Fruit fly (Drosophila melanogaster) whole organism, embryonic: ENCODE measurements around the gene Acp63F.

Experiments
- C15 ChIP-seq: fragments of 200-800 bp; sonication (Bioruptor generic); IDR thresholded peaks from 3 replicates; pipeline ENCODE4 v1.3.6; 2022; ENCODE audit warnings: missing biosample characterization, missing genetic modification characterization
- CG1024 ChIP-seq: fragments of 200-800 bp; sonication (Bioruptor generic); IDR thresholded peaks from 2 replicates; pipeline ENCODE4 v1.3.6; 2022; ENCODE audit warnings: missing biosample characterization, missing genetic modification characterization
- CG12391 ChIP-seq: fragments of 200-800 bp; sonication (Bioruptor generic); optimal IDR thresholded peaks from 3 replicates; lab custom pipeline; 2018; ENCODE audit warnings: missing biosample characterization, mild to moderate bottlenecking, missing genetic modification characterization, moderate library complexity
- CG12659 ChIP-seq: fragments of 200-800 bp; sonication (Bioruptor generic); optimal IDR thresholded peaks from 3 replicates; lab custom pipeline; 2017; ENCODE audit warnings: mild to moderate bottlenecking, missing biosample characterization, missing genetic modification reagents, missing genetic modification characterization
- CG12744 ChIP-seq: fragments of 200-800 bp; sonication (Bioruptor generic); optimal IDR thresholded peaks from 2 replicates; lab custom pipeline; 2016; ENCODE audit warnings: missing biosample characterization, missing genetic modification characterization
- CG12942 ChIP-seq: fragments of 200-800 bp; sonication (Bioruptor generic); optimal IDR thresholded peaks from 3 replicates; lab custom pipeline; 2016; ENCODE audit warnings: missing biosample characterization, missing genetic modification characterization
- CG13123 ChIP-seq: fragments of 200-800 bp; sonication (Bioruptor generic); optimal IDR thresholded peaks from 2 replicates; lab custom pipeline; 2016; ENCODE audit warnings: missing biosample characterization, missing genetic modification characterization
- CG13287 ChIP-seq: fragments of 200-800 bp; sonication (Bioruptor generic); IDR thresholded peaks from 2 replicates; pipeline ENCODE4 v1.3.6; 2022; ENCODE audit warnings: missing biosample characterization, missing genetic modification characterization; ENCODE audit not compliant: partially characterized antibody
- CG13424 ChIP-seq: fragments of 200-800 bp; sonication (Bioruptor generic); optimal IDR thresholded peaks from 2 replicates; lab custom pipeline; 2019; ENCODE audit warnings: missing biosample characterization, mild to moderate bottlenecking, missing genetic modification characterization, moderate library complexity
- CG14014 ChIP-seq: fragments of 200-800 bp; sonication (Bioruptor generic); IDR thresholded peaks from 2 replicates; pipeline ENCODE4 v1.3.6; 2022; ENCODE audit warnings: missing biosample characterization, missing genetic modification characterization
- CG15269 ChIP-seq: fragments of 200-800 bp; sonication (Bioruptor generic); optimal IDR thresholded peaks from 2 replicates; lab custom pipeline; 2018; ENCODE audit warnings: missing biosample characterization, mild to moderate bottlenecking, missing genetic modification characterization, moderate library complexity
- CG17361 ChIP-seq: fragments of 200-800 bp; sonication (Bioruptor generic); IDR thresholded peaks from 3 replicates; pipeline ENCODE4 v1.3.6; 2022; ENCODE audit warnings: missing biosample characterization, missing genetic modification characterization
- CG17385 ChIP-seq: fragments of 200-800 bp; sonication (Bioruptor generic); optimal IDR thresholded peaks from 3 replicates; lab custom pipeline; 2018; ENCODE audit warnings: missing biosample characterization, mild to moderate bottlenecking, missing genetic modification characterization
- CG17829 ChIP-seq: fragments of 200-800 bp; optimal IDR thresholded peaks from 2 replicates; lab custom pipeline; 2019; ENCODE audit warnings: missing biosample characterization, mild to moderate bottlenecking, missing genetic modification characterization, moderate library complexity
- CG2202 ChIP-seq: fragments of 200-800 bp; sonication (Bioruptor generic); optimal IDR thresholded peaks from 2 replicates; lab custom pipeline; 2018; ENCODE audit warnings: missing biosample characterization, mild to moderate bottlenecking, missing genetic modification characterization
- CG2678 ChIP-seq: fragments of 200-800 bp; sonication (Bioruptor generic); optimal IDR thresholded peaks from 3 replicates; lab custom pipeline; 2019; ENCODE audit warnings: missing biosample characterization, mild to moderate bottlenecking, missing genetic modification characterization, moderate library complexity
- CG2889 ChIP-seq: fragments of 200-800 bp; sonication (Bioruptor generic); IDR thresholded peaks from 3 replicates; pipeline ENCODE4 v1.3.6; 2022; ENCODE audit warnings: missing biosample characterization, missing genetic modification characterization
- CG32532 ChIP-seq: fragments of 200-800 bp; sonication (Bioruptor generic); IDR thresholded peaks from 2 replicates; pipeline ENCODE4 v1.3.6; 2022; ENCODE audit warnings: missing biosample characterization, missing genetic modification characterization
- CG33213 ChIP-seq: fragments of 200-800 bp; sonication (Bioruptor generic); optimal IDR thresholded peaks from 3 replicates; lab custom pipeline; 2016; ENCODE audit warnings: missing biosample characterization, missing genetic modification characterization
- CG4282 ChIP-seq: fragments of 200-800 bp; sonication (Bioruptor generic); optimal IDR thresholded peaks from 2 replicates; lab custom pipeline; 2016; ENCODE audit warnings: missing biosample characterization, missing genetic modification characterization
- CG8290 ChIP-seq, 3 experiments: fragments of 200-800 bp; sonication (Bioruptor generic); optimal IDR thresholded peaks; 2 replicates each; lab custom pipeline; 2016 to 2019; ENCODE audit warnings: missing biosample characterization in 3 of 3, missing genetic modification characterization in 3 of 3, mild to moderate bottlenecking in 2 of 3, moderate library complexity in 1 of 3
- Dad ChIP-seq: fragments of 200-800 bp; sonication (Bioruptor generic); optimal IDR thresholded peaks from 3 replicates; lab custom pipeline; 2016; ENCODE audit warnings: missing biosample characterization, missing genetic modification characterization
- Dref ChIP-seq: fragments of 200-800 bp; sonication (Bioruptor generic); IDR thresholded peaks from 2 replicates; pipeline ENCODE4 v1.3.6; 2022; ENCODE audit warnings: missing biosample characterization, missing genetic modification characterization
- H2.0 ChIP-seq: fragments of 200-800 bp; sonication (Bioruptor generic); IDR thresholded peaks from 2 replicates; pipeline ENCODE4 v1.3.6; 2022; ENCODE audit warnings: missing biosample characterization, missing genetic modification characterization
- Hr39 ChIP-seq: fragments of >200 bp; optimal IDR thresholded peaks from 2 replicates; lab custom pipeline; 2017
- MBD-R2 ChIP-seq: fragments of 200-800 bp; sonication (Bioruptor generic); IDR thresholded peaks from 2 replicates; pipeline ENCODE4 v1.3.6; 2022; ENCODE audit warnings: missing biosample characterization, missing genetic modification characterization
- Optix ChIP-seq: fragments of 200-800 bp; sonication (Bioruptor generic); IDR thresholded peaks from 3 replicates; pipeline ENCODE4 v1.3.6; 2022; ENCODE audit warnings: missing biosample characterization, missing genetic modification characterization
- PHDP ChIP-seq: fragments of 200-800 bp; sonication (Bioruptor generic); optimal IDR thresholded peaks from 3 replicates; lab custom pipeline; 2018; ENCODE audit warnings: missing biosample characterization, mild to moderate bottlenecking, missing genetic modification characterization, moderate library complexity
- Trl ChIP-seq, 3 experiments: fragments of >200 bp in 2 of 3; fragments of 200-800 bp in 1 of 3; sonication (Bioruptor generic) in 1 of 3; optimal IDR thresholded peaks; 2 replicates in 1 of 3; 3 replicates in 2 of 3; lab custom pipeline; 2016 to 2017; ENCODE audit warnings: missing biosample characterization in 1 of 3, missing genetic modification characterization in 1 of 3
- bab2 ChIP-seq: fragments of 200-800 bp; sonication (Bioruptor generic); optimal IDR thresholded peaks from 2 replicates; lab custom pipeline; 2016; ENCODE audit warnings: missing biosample characterization, missing genetic modification characterization
- bcd ChIP-seq: fragments of 200-800 bp; sonication (Bioruptor generic); optimal IDR thresholded peaks from 2 replicates; lab custom pipeline; 2017; ENCODE audit warnings: missing biosample characterization, mild to moderate bottlenecking, missing genetic modification characterization
- br ChIP-seq: fragments of >200 bp; optimal IDR thresholded peaks from 2 replicates; lab custom pipeline; 2017
- chinmo ChIP-seq: fragments of 200-800 bp; sonication (Bioruptor generic); IDR thresholded peaks from 4 replicates; pipeline ENCODE4 v1.3.6; 2022; ENCODE audit warnings: missing biosample characterization, missing genetic modification characterization; ENCODE audit not compliant: partially characterized antibody
- chn ChIP-seq: fragments of 200-800 bp; sonication (Bioruptor generic); optimal IDR thresholded peaks from 2 replicates; lab custom pipeline; 2016; ENCODE audit warnings: missing biosample characterization, missing genetic modification characterization
- dmrt99B ChIP-seq: fragments of 200-800 bp; sonication (Bioruptor generic); optimal IDR thresholded peaks from 2 replicates; lab custom pipeline; 2018; ENCODE audit warnings: missing biosample characterization, mild to moderate bottlenecking, missing genetic modification characterization, moderate library complexity
- dysf ChIP-seq: fragments of 200-800 bp; sonication (Bioruptor generic); IDR thresholded peaks from 3 replicates; pipeline ENCODE4 v1.3.6; 2022; ENCODE audit warnings: missing biosample characterization, missing genetic modification characterization
- fd3F ChIP-seq: fragments of 200-800 bp; sonication (Bioruptor generic); optimal IDR thresholded peaks from 2 replicates; lab custom pipeline; 2018; ENCODE audit warnings: missing biosample characterization, mild to moderate bottlenecking, missing genetic modification characterization, moderate library complexity
- gcm ChIP-seq: fragments of 200-800 bp; sonication (Bioruptor generic); optimal IDR thresholded peaks from 2 replicates; lab custom pipeline; 2019; ENCODE audit warnings: missing biosample characterization, mild to moderate bottlenecking, missing genetic modification characterization, moderate library complexity
- hkb ChIP-seq, 2 experiments: fragments of 200-800 bp in 1 of 2; fragments of >200 bp in 1 of 2; sonication (Bioruptor generic) in 1 of 2; IDR thresholded peaks in 1 of 2; optimal IDR thresholded peaks in 1 of 2; 2 replicates each; pipeline versions ENCODE4 v1.3.6 to Lab custom; 2017 to 2022; ENCODE audit warnings: missing biosample characterization in 1 of 2, missing genetic modification characterization in 1 of 2
- hth ChIP-seq: fragments of >200 bp; optimal IDR thresholded peaks from 2 replicates; lab custom pipeline; 2017; ENCODE audit warnings: inconsistent platforms
- lmd ChIP-seq: fragments of 200-800 bp; sonication (Bioruptor generic); IDR thresholded peaks from 2 replicates; pipeline ENCODE4 v1.3.6; 2022; ENCODE audit warnings: missing biosample characterization, missing genetic modification characterization
- mirr ChIP-seq: fragments of 200-800 bp; sonication (Bioruptor generic); optimal IDR thresholded peaks from 3 replicates; lab custom pipeline; 2018; ENCODE audit warnings: missing biosample characterization, mild to moderate bottlenecking, missing genetic modification characterization
- schlank ChIP-seq: fragments of 200-800 bp; sonication (Bioruptor generic); optimal IDR thresholded peaks from 2 replicates; lab custom pipeline; 2018; ENCODE audit warnings: missing biosample characterization, mild to moderate bottlenecking, missing genetic modification characterization
- sens ChIP-seq: fragments of 200-800 bp; sonication (Bioruptor generic); peaks from one replicate; lab custom pipeline; 2016; ENCODE audit warnings: missing biosample characterization, missing genetic modification characterization
- so ChIP-seq: fragments of 200-800 bp; sonication (Bioruptor generic); IDR thresholded peaks from 3 replicates; pipeline ENCODE4 v1.3.6; 2022; ENCODE audit warnings: missing biosample characterization, missing genetic modification characterization
- sug ChIP-seq: fragments of 200-800 bp; optimal IDR thresholded peaks from 2 replicates; lab custom pipeline; 2019; ENCODE audit warnings: missing biosample characterization, mild to moderate bottlenecking, missing genetic modification characterization, moderate library complexity
- tio ChIP-seq: fragments of 200-800 bp; sonication (Bioruptor generic); optimal IDR thresholded peaks from 2 replicates; lab custom pipeline; 2017; ENCODE audit warnings: missing biosample characterization, missing genetic modification characterization, inconsistent platforms
- tup ChIP-seq: fragments of 200-800 bp; sonication (Bioruptor generic); optimal IDR thresholded peaks from 2 replicates; lab custom pipeline; 2016; ENCODE audit warnings: missing biosample characterization, mild to moderate bottlenecking, missing genetic modification characterization, moderate library complexity
- zfh2 ChIP-seq: fragments of 200-800 bp; sonication (Bioruptor generic); optimal IDR thresholded peaks from 2 replicates; lab custom pipeline; 2016; ENCODE audit warnings: missing biosample characterization, missing genetic modification characterization

Acp63F gene

dm6 chr3L:3772284-3772987, 43.7 kb downstream of the Acp63F start (continued):
- peak; percentile 26 for TF ChIP-seq PHDP
- TF ChIP-seq zfh2 (GFP tag; lab: Kevin White, UChicago): peak; percentile 34
- no peak for TF ChIP-seq so (GFP tag; lab: Robert Waterston, UW)
- peak; percentile 6 for TF ChIP-seq dmrt99B (tag; lab: Kevin White, UChicago)
- peak; percentile 44 for TF ChIP-seq CG12391 (tag; lab: Kevin White, UChicago)
- TF ChIP-seq tio (GFP tag; lab: Kevin White, UChicago): no peak
- peak; percentile 33 for TF ChIP-seq CG17385 (GFP tag; lab: Kevin White, UChicago)
- TF ChIP-seq CG12942 (GFP tag; lab: Kevin White, UChicago): no peak
- TF ChIP-seq C15 (GFP tag; lab: Robert Waterston, UW): 0 out of 3 replicates have a peak, but pooled peaks have one; percentile 18
- no peak for TF ChIP-seq mirr (GFP tag; lab: Kevin White, UChicago)
- no peak for TF ChIP-seq CG17829 (tag; lab: Kevin White, UChicago)
- TF ChIP-seq CG14014 (GFP tag; lab: Robert Waterston, UW): peak; percentile 60; the same call in 1 of the 2 replicates
- TF ChIP-seq Dref: no peak
- TF ChIP-seq MBD-R2: peak; percentile 12; the same call in 1 of the 2 replicates
- TF ChIP-seq Hr39 (lab: Kevin White, UChicago): no peak
- TF ChIP-seq CG8290 (GFP tag; optimal IDR thresholded peaks at IDR 0.05; lab: Kevin White, UChicago): no peak
- peak in 1 of 2 experiments; percentile 56 for TF ChIP-seq CG8290 (tag; optimal IDR thresholded peaks at IDR 0.05; lab: Kevin White, UChicago)
- peak; percentile 50; the same call in 2 of the 3 replicates for TF ChIP-seq dysf
- no peak for TF ChIP-seq Dad (GFP tag; lab: Kevin White, UChicago)
- no peak for TF ChIP-seq CG2202 (tag; lab: Kevin White, UChicago)
- peak; percentile 2 for TF ChIP-seq CG12659 (GFP tag; lab: Kevin White, UChicago)
- TF ChIP-seq Optix (GFP tag; lab: Robert Waterston, UW): no peak
- TF ChIP-seq CG17361: no peak
- TF ChIP-seq CG33213 (GFP tag; lab: Kevin White, UChicago): no peak
- TF ChIP-seq bab2: peak; percentile 22
- no peak for TF ChIP-seq CG12744
- peak; percentile 19 for TF ChIP-seq fd3F (GFP tag; lab: Kevin White, UChicago)
- TF ChIP-seq CG2889 (GFP tag; lab: Robert Waterston, UW): 0 out of 3 replicates have a peak, but pooled peaks have one; percentile 9
- TF ChIP-seq CG1024 (GFP tag; lab: Robert Waterston, UW): no peak
- peak; percentile 51; the same call in 1 of the 2 replicates for TF ChIP-seq CG32532 (GFP tag; lab: Robert Waterston, UW)
- no peak for TF ChIP-seq chn (GFP tag; lab: Kevin White, UChicago)
- TF ChIP-seq H2.0: peak; percentile 42; the same call in 1 of the 2 replicates
- no peak for TF ChIP-seq CG13123 (GFP tag; lab: Kevin White, UChicago)
- TF ChIP-seq sens: peak; percentile 69
- TF ChIP-seq CG13287: peak; percentile 69
- TF ChIP-seq br (lab: Kevin White, UChicago): no peak
- TF ChIP-seq gcm (GFP tag; lab: Kevin White, UChicago): no peak
- no peak for TF ChIP-seq bcd
- no peak for TF ChIP-seq schlank (tag; lab: Kevin White, UChicago)
- no peak for TF ChIP-seq tup (GFP tag; lab: Kevin White, UChicago)
- peak; percentile 49 for TF ChIP-seq CG13424 (tag; lab: Kevin White, UChicago)
- peak; percentile 34 for TF ChIP-seq CG2678 (tag; lab: Kevin White, UChicago)
- TF ChIP-seq hkb (optimal IDR thresholded peaks at IDR 0.05; lab: Kevin White, UChicago): no peak
- peak; percentile 44 for TF ChIP-seq hkb (GFP tag; IDR thresholded peaks at IDR 0.05; lab: Robert Waterston, UW)
- no peak for TF ChIP-seq Trl (optimal IDR thresholded peaks at IDR 0.05; lab: Kevin White, UChicago)
- no peak for TF ChIP-seq Trl (GFP tag; optimal IDR thresholded peaks at IDR 0.05; lab: Kevin White, UChicago)
- TF ChIP-seq CG4282 (GFP tag; lab: Kevin White, UChicago): no peak
- peak; percentile 67 for TF ChIP-seq CG15269 (tag; lab: Kevin White, UChicago)
- TF ChIP-seq hth (lab: Kevin White, UChicago): no peak
- 0 out of 4 replicates have a peak, but pooled peaks have one; percentile 54 for TF ChIP-seq chinmo (GFP tag; lab: Robert Waterston, UW)
- peak; percentile 31 for TF ChIP-seq sug (tag; lab: Kevin White, UChicago)
- peak; percentile 29; the same call in 1 of the 2 replicates for TF ChIP-seq lmd (GFP tag; lab: Robert Waterston, UW)
